Worm (Caenorhabditis elegans) whole organism, midembryonic: ENCODE measurements around the gene nhl-3.
"Not testable (repeated sequence)": the region's sequence is repeated elsewhere in the genome, so short reads cannot be mapped to it uniquely, and the experiment has no call there.

Experiments
- T22C8.4 ChIP-seq: fragments of 200-800 bp; sonication (Bioruptor generic); IDR thresholded peaks from 2 replicates; pipeline ENCODE4 v1.3.6; 2022; ENCODE audit warnings: missing genetic modification characterization, missing compliant biosample characterization
- cog-1 ChIP-seq: sonication (generic microtip); optimal IDR thresholded peaks from 2 replicates; lab custom pipeline; 2016; ENCODE audit warnings: missing genetic modification characterization, missing compliant biosample characterization
- flt-1 ChIP-seq: fragments of 200-800 bp; sonication (Bioruptor generic); IDR thresholded peaks from 2 replicates; pipeline ENCODE4 v1.3.6; 2022; ENCODE audit warnings: missing genetic modification characterization, missing compliant biosample characterization
- klf-2 ChIP-seq: fragments of 200-800 bp; sonication (Bioruptor generic); conservative IDR thresholded peaks from 2 replicates; pipeline ENCODE4 v1.3.6; 2022; ENCODE audit warnings: missing genetic modification reagents, missing genetic modification characterization, missing compliant biosample characterization
- med-1 ChIP-seq: sonication (generic microtip); optimal IDR thresholded peaks from 2 replicates; lab custom pipeline; 2017; ENCODE audit warnings: missing genetic modification characterization, mild to moderate bottlenecking, missing compliant biosample characterization, antibody characterized with exemption, missing genetic modification reagents; ENCODE audit not compliant: insufficient read depth
- ref-1 ChIP-seq: fragments of 200-800 bp; sonication (Bioruptor generic); conservative IDR thresholded peaks from 2 replicates; pipeline ENCODE4 v1.3.6; 2022; ENCODE audit warnings: missing genetic modification reagents, missing genetic modification characterization, missing compliant biosample characterization
- tab-1 ChIP-seq: fragments of 200-800 bp; sonication (Bioruptor generic); IDR thresholded peaks from 2 replicates; pipeline ENCODE4 v1.3.6; 2022; ENCODE audit warnings: missing genetic modification characterization, missing compliant biosample characterization
- ztf-23 ChIP-seq: fragments of 200-800 bp; sonication (Bioruptor generic); IDR thresholded peaks from 2 replicates; pipeline ENCODE4 v1.3.6; 2022; ENCODE audit warnings: missing genetic modification reagents, missing genetic modification characterization, missing compliant biosample characterization
- ztf-29 ChIP-seq: fragments of 200-800 bp; sonication (Bioruptor generic); IDR thresholded peaks from 2 replicates; pipeline ENCODE4 v1.3.6; 2022; ENCODE audit warnings: missing genetic modification reagents, missing genetic modification characterization, missing compliant biosample characterization

The nhl-3 gene

DNA sequence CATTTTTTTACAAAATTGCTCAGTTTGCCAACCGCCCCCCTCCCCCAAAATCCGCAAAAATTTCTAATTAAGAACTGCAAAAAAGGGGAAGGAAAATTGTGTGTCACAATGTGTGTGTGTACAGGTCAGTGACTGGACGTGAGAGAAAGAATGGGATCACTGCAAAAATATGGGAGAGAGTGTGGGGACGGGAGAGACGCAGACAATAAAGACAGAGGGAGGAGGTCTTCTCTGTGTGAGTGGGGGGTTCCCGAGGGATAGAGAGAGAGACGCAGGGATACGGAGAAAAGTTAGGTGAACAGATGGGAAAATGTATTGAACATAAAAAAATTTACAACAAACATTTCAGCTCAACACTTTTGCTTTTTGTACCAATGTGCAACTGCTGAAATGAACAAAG is 24.0 kb upstream of the nhl-3 start:
- TF ChIP-seq tab-1 (GFP tag; lab: Robert Waterston, UW) (no peak), flt-1 (GFP tag; lab: Robert Waterston, UW) (no peak), T22C8.4 (no peak), ztf-23 (GFP tag; lab: Robert Waterston, UW) (no peak), klf-2 (GFP tag; lab: Robert Waterston, UW) (no peak), cog-1 (tag; lab: Kevin White, UChicago) (no peak), ref-1 (GFP tag; lab: Robert Waterston, UW) (no peak), ztf-29 (no peak), med-1 (GFP tag; lab: Kevin White, UChicago) (no peak)

DNA sequence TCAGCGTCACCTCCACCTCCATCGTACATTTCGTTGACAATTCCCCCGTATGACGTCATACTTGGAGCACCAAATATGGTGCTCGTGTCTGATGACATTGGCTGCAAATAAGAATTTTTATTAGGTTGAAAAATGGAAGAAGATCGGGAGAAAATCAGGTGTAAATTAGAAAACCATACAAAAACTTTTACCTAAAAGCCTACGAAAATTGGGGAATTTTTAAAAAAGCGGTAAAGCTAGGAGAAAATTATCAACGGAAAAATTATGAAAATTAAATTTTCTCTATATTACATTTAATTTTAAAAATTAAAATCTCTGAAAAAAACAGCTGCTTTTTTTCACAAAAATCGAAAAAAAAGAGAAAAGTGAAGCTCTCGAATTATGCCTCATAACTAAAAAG is 22.5 kb upstream of the nhl-3 start, which contains the start of gene T04B8.5:
Gene T04B8.5 (minus strand): TSS at position 101 of the 400 bp plus-strand sequence.
- TF ChIP-seq flt-1 (GFP tag; lab: Robert Waterston, UW) (no peak), T22C8.4 (no peak), tab-1 (GFP tag; lab: Robert Waterston, UW) (no peak), cog-1 (tag; lab: Kevin White, UChicago) (no peak)

DNA sequence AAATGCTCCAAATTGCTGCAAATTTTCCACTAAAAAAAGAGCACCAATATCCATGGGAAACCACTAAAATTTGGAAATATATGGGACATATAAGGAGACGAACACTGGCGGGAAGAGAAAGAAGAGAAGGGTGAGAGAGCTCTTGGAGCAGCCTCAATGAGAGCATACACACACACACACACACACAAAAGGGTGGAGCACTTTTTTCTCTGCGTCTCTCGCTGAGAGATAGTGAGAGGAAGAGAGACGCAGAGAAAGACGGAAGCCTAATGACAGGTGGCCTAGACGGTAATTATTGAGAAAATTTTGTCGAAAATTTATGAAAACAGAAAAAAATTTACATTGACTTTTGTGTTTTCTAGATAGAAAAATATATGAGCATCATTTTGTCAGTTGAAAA is 20.6 kb upstream of the nhl-3 start:
- TF ChIP-seq klf-2 (GFP tag; lab: Robert Waterston, UW) (no peak), ztf-29 (peak; percentile 37; the same call in 1 of the 2 replicates), med-1 (GFP tag; lab: Kevin White, UChicago) (no peak), ztf-23 (GFP tag; lab: Robert Waterston, UW) (no peak), tab-1 (GFP tag; lab: Robert Waterston, UW) (no peak), flt-1 (GFP tag; lab: Robert Waterston, UW) (0 out of 2 replicates have a peak, but pooled peaks have one; percentile 12), cog-1 (tag; lab: Kevin White, UChicago) (no peak)

DNA sequence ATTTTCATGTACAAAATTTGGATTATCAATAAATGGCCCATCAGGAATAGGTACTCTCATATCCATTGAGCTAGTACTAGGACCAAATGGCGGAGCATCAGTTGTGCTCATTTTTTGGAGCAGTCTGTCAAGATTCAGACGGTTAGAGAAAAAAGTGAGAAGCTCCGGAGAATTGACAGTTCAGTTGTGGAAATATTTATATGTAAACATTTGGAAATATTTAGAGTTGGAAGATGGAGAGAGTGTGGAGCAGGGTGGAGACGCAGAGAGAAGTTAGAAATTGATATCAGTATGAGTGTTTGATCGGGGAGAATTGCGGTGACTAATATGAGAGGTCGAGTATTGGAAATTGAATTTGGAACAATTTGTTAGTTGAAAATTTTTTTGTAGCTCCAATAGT is 19.2 kb upstream of the nhl-3 start:
- TF ChIP-seq ztf-23 (GFP tag; lab: Robert Waterston, UW), result no peak
- TF ChIP-seq med-1 (GFP tag; lab: Kevin White, UChicago), result no peak
- TF ChIP-seq ref-1 (GFP tag; lab: Robert Waterston, UW), result no peak
- no peak for TF ChIP-seq T22C8.4
- TF ChIP-seq flt-1 (GFP tag; lab: Robert Waterston, UW), result no peak
- no peak for TF ChIP-seq ztf-29
- TF ChIP-seq cog-1 (tag; lab: Kevin White, UChicago), result no peak

DNA sequence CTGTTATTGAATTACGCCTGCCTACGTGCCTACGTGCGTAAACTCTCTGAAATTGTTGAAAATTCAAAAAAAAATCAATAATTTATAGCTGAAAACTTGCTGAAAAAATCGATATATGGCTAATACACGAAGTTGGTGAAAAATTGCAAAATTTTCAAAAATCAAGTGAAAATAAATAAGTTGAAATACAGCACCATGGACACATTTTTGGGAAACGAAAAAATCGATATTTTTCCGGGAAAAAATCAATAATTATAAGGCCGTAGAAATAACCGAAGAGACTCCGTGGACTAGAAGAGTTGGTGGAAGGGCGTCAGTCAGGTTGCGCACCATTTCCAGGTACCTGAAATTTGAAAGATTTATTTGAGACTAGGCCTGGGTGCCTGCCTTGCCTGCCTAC is 12.8 kb upstream of the nhl-3 start:
- TF ChIP-seq T22C8.4 (peak; percentile 77), med-1 (GFP tag; lab: Kevin White, UChicago) (no peak)

DNA sequence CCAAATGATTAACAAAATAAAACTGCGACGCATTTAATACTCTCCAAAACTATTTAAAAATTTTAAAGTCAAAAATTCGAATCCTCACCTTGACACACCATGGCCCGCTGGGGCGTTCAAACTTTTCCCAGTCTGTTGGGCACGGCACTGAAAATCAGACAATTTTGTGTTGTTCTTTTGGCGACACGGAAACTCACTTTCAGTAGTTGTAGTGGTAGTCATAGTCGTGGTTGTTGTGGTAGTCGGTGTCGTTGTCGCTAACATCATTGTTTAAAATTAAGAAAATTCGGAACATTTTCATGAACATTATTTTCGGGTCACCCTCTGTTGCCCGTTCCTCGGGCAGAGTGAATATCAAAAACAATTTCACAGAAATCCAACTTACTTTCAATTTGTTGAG is 10.4 kb upstream of the nhl-3 start, which contains the start of gene clec-118:
Gene clec-118 (minus strand): TSS at position 101 of the 400 bp plus-strand sequence.
- not testable (repeated sequence) for TF ChIP-seq ref-1 (GFP tag; lab: Robert Waterston, UW); T22C8.4; ztf-23 (GFP tag; lab: Robert Waterston, UW)

DNA sequence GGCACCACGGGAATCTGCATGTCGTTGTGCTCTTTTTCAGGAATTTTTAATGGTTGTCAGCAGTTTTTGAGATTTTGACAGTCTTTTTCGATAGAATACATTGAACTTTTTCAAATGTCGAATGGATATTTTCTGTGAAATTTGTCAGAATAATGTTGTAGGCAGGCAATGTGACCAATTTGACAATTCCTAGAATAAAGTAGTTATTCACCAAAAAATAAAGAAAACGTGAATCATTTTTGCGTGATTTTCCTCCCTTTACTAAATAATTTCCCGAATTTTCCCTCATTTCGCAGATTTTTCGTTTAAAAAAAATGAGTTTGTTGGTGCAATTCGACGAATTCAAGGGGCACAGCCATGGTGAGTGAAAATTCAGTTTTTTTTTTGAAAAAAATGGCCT is 6.8 kb upstream of the nhl-3 start, which contains the start of gene W04H10.1:
Gene W04H10.1 (plus strand): TSS at position 301 of the 400 bp plus-strand sequence.
- TF ChIP-seq ref-1 (GFP tag; lab: Robert Waterston, UW) (no peak), flt-1 (GFP tag; lab: Robert Waterston, UW) (no peak)

DNA sequence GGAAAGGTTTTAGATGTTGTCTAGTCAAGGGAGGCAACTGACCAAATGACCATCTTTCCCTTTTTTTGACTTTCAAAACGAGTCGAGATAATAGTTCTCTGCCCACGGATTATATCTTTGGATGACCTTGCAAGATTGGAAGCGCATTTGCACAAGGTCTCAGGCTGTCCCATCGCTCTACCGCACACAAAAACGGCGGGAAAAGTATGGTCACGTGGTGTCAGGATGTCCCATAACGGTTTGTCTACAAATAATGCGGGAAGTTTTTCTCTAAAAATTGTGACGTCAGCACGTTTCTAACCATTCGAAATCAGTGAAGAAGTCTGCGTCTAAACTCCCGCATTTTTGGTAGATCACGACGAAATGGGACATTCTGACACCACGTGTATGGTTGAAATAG is 6.4 kb upstream of the nhl-3 start, which contains the start of gene W04H10.6:
Gene W04H10.6 (minus strand): TSS at position 101 of the 400 bp plus-strand sequence.
- TF ChIP-seq klf-2 (GFP tag; lab: Robert Waterston, UW) (no peak), T22C8.4 (no peak), med-1 (GFP tag; lab: Kevin White, UChicago) (no peak), ref-1 (GFP tag; lab: Robert Waterston, UW) (no peak), tab-1 (GFP tag; lab: Robert Waterston, UW) (no peak), cog-1 (tag; lab: Kevin White, UChicago) (no peak), ztf-23 (GFP tag; lab: Robert Waterston, UW) (no peak), ztf-29 (no peak), flt-1 (GFP tag; lab: Robert Waterston, UW) (no peak)

DNA sequence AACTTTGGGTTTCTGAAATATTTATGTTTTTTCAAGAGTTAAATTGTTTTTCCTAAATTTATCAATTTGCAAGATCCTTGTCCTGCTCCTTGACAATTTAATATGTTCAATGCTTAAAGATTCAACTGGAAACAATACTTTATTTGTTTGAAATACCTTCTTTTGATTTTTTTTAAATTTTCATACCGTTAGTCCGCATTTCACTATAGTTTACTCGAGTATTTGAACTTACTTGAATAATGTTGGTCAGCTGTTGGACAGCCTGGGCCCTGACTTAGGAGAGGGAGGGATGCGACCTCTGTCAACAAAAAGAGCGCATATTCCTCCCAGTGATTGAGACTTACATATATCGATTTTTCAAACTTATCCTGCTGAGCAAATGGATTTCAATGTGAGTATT is 4.1 kb upstream of the nhl-3 start, which contains the start of gene W04H10.5:
Gene W04H10.5 (plus strand): TSS at position 301 of the 400 bp plus-strand sequence.
- TF ChIP-seq T22C8.4, result no peak
- TF ChIP-seq ref-1 (GFP tag; lab: Robert Waterston, UW), result no peak
- no peak for TF ChIP-seq klf-2 (GFP tag; lab: Robert Waterston, UW)
- no peak for TF ChIP-seq cog-1 (tag; lab: Kevin White, UChicago)
- no peak for TF ChIP-seq tab-1 (GFP tag; lab: Robert Waterston, UW)
- no peak for TF ChIP-seq med-1 (GFP tag; lab: Kevin White, UChicago)
- TF ChIP-seq flt-1 (GFP tag; lab: Robert Waterston, UW), result no peak
- no peak for TF ChIP-seq ztf-29
- no peak for TF ChIP-seq ztf-23 (GFP tag; lab: Robert Waterston, UW)

DNA sequence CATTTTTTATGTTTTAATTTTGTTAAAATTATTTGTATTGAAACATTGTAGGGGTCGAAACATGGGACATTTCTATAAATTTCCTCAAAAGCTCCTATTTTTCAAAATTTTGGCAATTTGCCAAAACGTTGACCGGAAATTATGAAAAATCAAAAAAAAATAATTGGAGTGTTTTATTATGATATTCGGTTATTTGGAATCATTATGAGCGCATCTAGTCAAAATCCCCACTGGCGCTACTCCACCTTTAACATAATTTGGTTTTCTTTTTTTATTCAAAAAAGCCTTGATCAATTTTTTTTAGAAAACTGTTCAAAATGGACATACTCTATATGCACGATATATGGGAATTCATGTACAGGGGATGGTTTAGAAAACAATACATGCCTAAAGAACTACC is 3.3 kb upstream of the nhl-3 start, which contains the start of gene W04H10.2:
Gene W04H10.2 (plus strand): TSS at position 301 of the 400 bp plus-strand sequence.
- no peak for TF ChIP-seq ref-1 (GFP tag; lab: Robert Waterston, UW)
- no peak for TF ChIP-seq T22C8.4
- no peak for TF ChIP-seq ztf-29
- no peak for TF ChIP-seq med-1 (GFP tag; lab: Kevin White, UChicago)
- no peak for TF ChIP-seq flt-1 (GFP tag; lab: Robert Waterston, UW)
- no peak for TF ChIP-seq cog-1 (tag; lab: Kevin White, UChicago)
- TF ChIP-seq tab-1 (GFP tag; lab: Robert Waterston, UW), result no peak
- no peak for TF ChIP-seq klf-2 (GFP tag; lab: Robert Waterston, UW)
- TF ChIP-seq ztf-23 (GFP tag; lab: Robert Waterston, UW), result no peak
